Worm (Caenorhabditis elegans): Measurements from ENCODE around the gene C34C6.3.

DNA sequence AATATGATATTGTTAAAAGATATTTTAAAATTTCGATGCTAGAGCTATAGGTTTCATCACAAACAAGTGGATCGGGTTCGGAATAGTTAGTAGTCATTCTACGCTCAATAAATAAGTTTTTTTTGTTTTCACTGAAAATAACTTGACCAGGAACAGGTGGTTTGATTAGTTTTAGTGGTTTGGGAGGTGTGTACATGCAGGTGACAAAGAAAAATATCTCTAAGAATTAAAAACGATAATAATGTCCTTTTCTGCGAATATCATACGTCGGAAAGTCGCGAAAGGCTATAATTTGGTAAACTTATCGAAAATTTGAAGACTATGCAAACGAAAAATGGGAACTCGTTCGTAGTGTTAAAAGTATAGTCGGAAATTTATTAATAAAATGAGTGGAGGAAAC, 18.6 kb downstream of the C34C6.3 start, which contains the start of gene srg-15:
- TF ChIP-seq Y5F2A.4 (GFP tag; optimal IDR thresholded peaks at IDR 0.05) (no peak), R02D3.7 (tag; optimal IDR thresholded peaks at IDR 0.05) (no peak), egl-43 (GFP tag; IDR thresholded peaks at IDR 0.05) (no peak), unc-62 (GFP tag; optimal IDR thresholded peaks at IDR 0.05 in 1 of 2) (no peak), unc-62 (tag; optimal IDR thresholded peaks at IDR 0.05) (no peak), hmg-1.1 (GFP tag; IDR thresholded peaks at IDR 0.05) (no peak), nhr-25 (tag; optimal IDR thresholded peaks at IDR 0.05; ENCODE audit: borderline replicate concordance, insufficient read depth) (no peak), nhr-76 (tag; optimal IDR thresholded peaks at IDR 0.05) (no peak), hlh-11 (tag; optimal IDR thresholded peaks at IDR 0.05) (no peak), tag-97 (GFP tag; IDR thresholded peaks at IDR 0.05) (no peak), snpc-1.2 (GFP tag; IDR thresholded peaks at IDR 0.05) (no peak)
